Worm (Caenorhabditis elegans): ENCODE data around the gene ins-14.

DNA sequence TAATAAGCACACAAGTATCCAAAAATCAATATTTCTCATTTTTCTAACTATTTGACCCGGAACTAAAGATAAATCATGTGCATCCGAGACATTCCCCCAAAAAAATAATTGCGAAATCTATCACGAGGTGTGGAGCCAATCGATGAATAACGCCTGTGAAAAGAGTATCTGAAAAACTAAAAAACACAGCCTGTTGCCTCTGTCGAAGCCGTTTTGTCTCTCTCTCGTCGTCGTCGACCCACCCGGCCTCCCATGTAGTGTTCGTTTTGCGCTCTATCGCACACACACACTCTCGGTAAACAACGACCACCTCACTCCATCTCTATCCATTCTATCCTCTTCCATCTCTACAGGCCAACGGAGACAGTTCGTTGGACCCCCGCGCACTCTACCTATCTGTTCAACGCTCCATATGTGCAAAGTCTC is 37.1 kb upstream of the ins-14 start:
- TF ChIP-seq lin-15B (tag; optimal IDR thresholded peaks at IDR 0.05), result no peak
- TF ChIP-seq snpc-4 (tag; optimal IDR thresholded peaks at IDR 0.05), result no peak
- peak; percentile 17 for TF ChIP-seq nhr-25 (tag; optimal IDR thresholded peaks at IDR 0.05; ENCODE audit: borderline replicate concordance, insufficient read depth)
- TF ChIP-seq fos-1 (tag; optimal IDR thresholded peaks at IDR 0.05), result no peak
